Fruit fly (Drosophila melanogaster): ENCODE results near the gene Nup98-96.

Gene Nup98-96

DNA sequence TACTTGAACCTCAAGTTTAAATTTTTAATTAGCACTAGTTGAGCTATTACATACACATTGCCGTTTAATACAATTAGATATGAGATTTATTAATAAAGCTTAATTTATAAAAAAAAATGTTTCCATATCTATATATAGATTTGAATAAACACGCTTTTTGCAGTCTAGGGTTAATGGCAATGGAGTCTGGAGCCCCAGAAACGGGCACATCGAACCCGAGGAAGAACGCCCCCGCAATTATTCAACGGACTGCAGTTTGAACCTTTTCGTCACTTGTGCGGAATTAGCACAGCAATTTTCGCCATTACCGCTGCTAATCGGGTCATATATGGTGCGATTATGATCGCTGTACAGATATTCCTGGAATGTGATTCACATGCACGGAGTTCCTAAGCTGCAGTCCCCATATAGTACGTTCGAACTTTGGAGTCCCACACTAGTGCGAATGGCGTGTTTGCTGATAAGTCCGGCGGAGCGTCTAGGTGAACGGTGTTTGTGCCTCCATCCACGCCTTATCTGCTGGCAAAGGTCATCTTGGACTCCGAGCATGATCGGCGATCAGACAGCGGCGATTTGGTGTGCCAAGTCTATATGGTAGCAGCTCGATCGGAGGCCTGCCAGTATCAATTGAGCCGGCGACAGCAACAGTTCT lies 17.7 kb downstream of the Nup98-96 start, which contains the start of gene Lsd-1:
Gene Lsd-1 (plus strand): TSS at position 236 of the 652 bp plus-strand sequence.
- peak; percentile 47 for TF ChIP-seq CG17806 (tag; optimal IDR thresholded peaks at IDR 0.05)
- TF ChIP-seq CG8159 (tag; optimal IDR thresholded peaks at IDR 0.05) = peak; percentile 75
- peak; percentile 22; the same call in 1 of the 2 replicates for TF ChIP-seq Ets98B (GFP tag; IDR thresholded peaks at IDR 0.05)
- TF ChIP-seq D1 (tag; optimal IDR thresholded peaks at IDR 0.05) = no peak
- TF ChIP-seq fd96Ca (GFP tag; IDR thresholded peaks at IDR 0.05) = no peak
- peak; percentile 36; the same call in 1 of the 3 replicates for TF ChIP-seq CG4496 (GFP tag; IDR thresholded peaks at IDR 0.05)
- peak; percentile 71 for TF ChIP-seq gl (tag; optimal IDR thresholded peaks at IDR 0.05)
- peak; percentile 62 for TF ChIP-seq CG15710 (tag; optimal IDR thresholded peaks at IDR 0.05)
- peak; percentile 50 for TF ChIP-seq CG32121 (GFP tag; IDR thresholded peaks at IDR 0.05)
- TF ChIP-seq CG34367 (tag; optimal IDR thresholded peaks at IDR 0.05) = peak; percentile 43
- TF ChIP-seq CG13204 (GFP tag; optimal IDR thresholded peaks at IDR 0.05) = peak; percentile 28
- no peak for TF ChIP-seq CG10348 (GFP tag; IDR thresholded peaks at IDR 0.05)
- no peak for TF ChIP-seq rn (GFP tag; IDR thresholded peaks at IDR 0.05)
- TF ChIP-seq Pif1A (GFP tag; optimal IDR thresholded peaks at IDR 0.05) = peak; percentile 20
- peak; percentile 33 for TF ChIP-seq CG9948 (tag; optimal IDR thresholded peaks at IDR 0.05)
- TF ChIP-seq Pif1B (GFP tag; optimal IDR thresholded peaks at IDR 0.05) = peak; percentile 5
- TF ChIP-seq CG12605 (GFP tag; IDR thresholded peaks at IDR 0.05) = no peak; the same call in 1 of the 2 replicates
- TF ChIP-seq Snoo (tag; optimal IDR thresholded peaks at IDR 0.05) = peak; percentile 21
- peak; percentile 80 for TF ChIP-seq EcR (GFP tag; optimal IDR thresholded peaks at IDR 0.05)
- TF ChIP-seq CG14655 (GFP tag; optimal IDR thresholded peaks at IDR 0.05) = no peak
- peak; percentile 41 for TF ChIP-seq CG8301 (tag; optimal IDR thresholded peaks at IDR 0.05)

DNA sequence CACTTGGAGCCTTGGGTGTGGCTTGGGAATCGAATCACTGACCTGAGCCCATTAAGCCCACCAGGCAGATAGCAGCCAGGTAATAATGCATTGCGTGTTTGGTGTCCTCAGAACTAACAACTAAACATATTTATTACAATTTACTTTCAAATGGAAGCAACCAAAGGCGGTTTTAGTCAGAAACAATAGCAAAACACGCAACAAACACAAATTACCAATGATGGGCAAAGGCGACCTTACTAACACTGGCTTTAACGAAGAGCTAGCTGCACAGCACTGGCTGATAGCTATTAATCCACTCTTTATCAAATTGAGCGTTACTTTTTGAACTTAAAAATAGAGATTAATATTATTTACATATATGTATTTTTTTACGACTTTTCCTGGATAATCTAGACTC lies 18.4 kb downstream of the Nup98-96 start, which contains the start of gene udt:
Gene udt (minus strand): TSS at position 249 of the 400 bp plus-strand sequence.
- TF ChIP-seq fd96Ca (GFP tag; IDR thresholded peaks at IDR 0.05) (no peak), Snoo (tag; optimal IDR thresholded peaks at IDR 0.05) (no peak), Pif1B (GFP tag; optimal IDR thresholded peaks at IDR 0.05) (no peak), rn (GFP tag; IDR thresholded peaks at IDR 0.05) (no peak), CG12605 (GFP tag; IDR thresholded peaks at IDR 0.05) (no peak), EcR (GFP tag; optimal IDR thresholded peaks at IDR 0.05) (no peak), D1 (tag; optimal IDR thresholded peaks at IDR 0.05) (no peak), CG34367 (tag; optimal IDR thresholded peaks at IDR 0.05) (no peak), CG17806 (tag; optimal IDR thresholded peaks at IDR 0.05) (no peak), gl (tag; optimal IDR thresholded peaks at IDR 0.05) (no peak), CG15710 (tag; optimal IDR thresholded peaks at IDR 0.05) (no peak), CG14655 (GFP tag; optimal IDR thresholded peaks at IDR 0.05) (no peak), CG10348 (GFP tag; IDR thresholded peaks at IDR 0.05) (no peak), Pif1A (GFP tag; optimal IDR thresholded peaks at IDR 0.05) (no peak), CG13204 (GFP tag; optimal IDR thresholded peaks at IDR 0.05) (no peak), CG8159 (tag; optimal IDR thresholded peaks at IDR 0.05) (no peak), CG9948 (tag; optimal IDR thresholded peaks at IDR 0.05) (no peak), CG32121 (GFP tag; IDR thresholded peaks at IDR 0.05) (no peak), Ets98B (GFP tag; IDR thresholded peaks at IDR 0.05) (no peak), CG8301 (tag; optimal IDR thresholded peaks at IDR 0.05) (no peak)

DNA sequence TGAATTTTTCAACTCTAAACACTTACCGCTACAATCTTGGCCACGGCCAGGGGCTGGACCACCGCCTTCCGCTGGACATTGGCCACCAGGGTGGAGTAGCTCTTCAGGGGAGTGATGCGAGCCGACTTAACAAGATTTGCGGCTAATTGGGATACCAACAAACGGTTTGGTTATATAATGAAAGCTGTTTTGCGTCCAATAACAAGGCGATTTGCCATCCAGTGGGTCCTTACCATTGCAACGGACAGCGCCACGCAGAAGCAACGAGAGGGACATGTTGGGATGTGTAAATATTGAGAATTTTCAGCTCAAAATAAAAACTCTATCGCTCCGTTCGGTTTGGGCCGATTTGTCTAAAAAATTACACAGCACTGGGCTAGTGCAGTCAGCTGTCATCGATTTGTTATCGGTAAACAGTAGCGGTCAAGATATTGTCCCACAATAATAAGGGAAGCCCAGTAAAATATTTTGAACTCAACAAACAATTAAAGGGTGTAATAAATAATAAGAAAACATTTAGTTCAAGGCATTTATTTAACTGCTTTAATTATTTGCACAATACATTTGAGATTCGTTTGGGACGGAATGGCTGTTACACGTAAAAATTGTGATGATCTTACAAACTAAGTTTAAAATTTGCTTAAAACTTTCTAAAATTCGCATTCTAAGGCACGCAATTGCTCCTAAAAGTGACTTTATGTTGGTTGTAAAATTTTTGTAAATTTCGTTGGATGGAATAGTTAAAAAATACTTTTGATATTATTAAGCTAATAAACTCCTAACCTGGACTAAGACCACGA lies 21.0 kb downstream of the Nup98-96 start, which contains the start of gene SdhD:
Gene SdhD (minus strand): TSS at position 382 of the 800 bp plus-strand sequence.
- peak; percentile 32 for TF ChIP-seq Snoo (tag; optimal IDR thresholded peaks at IDR 0.05)
- no peak for TF ChIP-seq CG34367 (tag; optimal IDR thresholded peaks at IDR 0.05)

DNA sequence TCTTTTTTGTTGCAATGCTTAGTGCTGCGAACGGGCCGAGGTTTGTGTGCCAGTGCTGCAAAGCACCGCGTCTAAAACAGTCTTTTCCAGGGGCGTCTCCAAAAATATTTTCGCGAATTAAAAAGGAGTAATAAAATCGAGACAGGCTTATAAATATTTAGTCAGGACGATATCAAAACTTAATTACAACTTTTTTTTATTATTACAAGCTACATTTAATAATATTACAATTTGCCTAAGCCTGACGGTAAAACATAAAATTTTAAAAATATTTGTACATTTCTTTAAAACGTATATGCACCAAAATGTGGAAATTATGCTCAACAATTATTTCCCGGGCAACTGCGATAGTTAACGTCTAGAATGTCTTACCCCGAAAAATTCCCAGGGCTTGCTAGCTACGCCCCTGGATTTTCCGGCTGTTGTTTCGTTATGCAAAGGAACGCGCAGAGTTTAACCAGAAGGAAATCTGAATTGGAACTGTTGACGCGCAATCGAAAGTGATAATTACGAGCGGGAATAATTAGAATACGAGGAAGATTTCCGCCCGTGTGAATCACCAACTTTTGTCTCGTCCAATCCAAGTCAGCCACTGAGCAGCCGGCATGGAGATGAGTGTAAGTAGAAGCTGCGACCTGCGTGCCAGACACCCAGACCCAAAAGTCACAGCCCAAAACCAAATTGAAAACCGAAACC lies 23.4 kb downstream of the Nup98-96 start, which contains the start of the genes PTPMT1 and Hrd3:
Gene PTPMT1 (plus strand): TSS at position 428 of the 696 bp plus-strand sequence.
Gene Hrd3 (minus strand): TSS at position 646 of the 696 bp plus-strand sequence.
- TF ChIP-seq D1 (tag; optimal IDR thresholded peaks at IDR 0.05) (no peak), CG8301 (tag; optimal IDR thresholded peaks at IDR 0.05) (peak; percentile 98), Pif1B (GFP tag; optimal IDR thresholded peaks at IDR 0.05) (peak; percentile 99), CG34367 (tag; optimal IDR thresholded peaks at IDR 0.05) (peak; percentile 97), CG14655 (GFP tag; optimal IDR thresholded peaks at IDR 0.05) (peak; percentile 100), CG8159 (tag; optimal IDR thresholded peaks at IDR 0.05) (peak; percentile 99), CG15710 (tag; optimal IDR thresholded peaks at IDR 0.05) (peak; percentile 99), gl (tag; optimal IDR thresholded peaks at IDR 0.05) (peak; percentile 91), Ets98B (GFP tag; IDR thresholded peaks at IDR 0.05) (peak; percentile 91), fd96Ca (GFP tag; IDR thresholded peaks at IDR 0.05) (peak; percentile 94), CG10348 (GFP tag; IDR thresholded peaks at IDR 0.05) (peak; percentile 93), CG13204 (GFP tag; optimal IDR thresholded peaks at IDR 0.05) (peak; percentile 95), CG17806 (tag; optimal IDR thresholded peaks at IDR 0.05) (peak; percentile 97), Snoo (tag; optimal IDR thresholded peaks at IDR 0.05) (peak; percentile 98), CG32121 (GFP tag; IDR thresholded peaks at IDR 0.05) (peak; percentile 95), CG9948 (tag; optimal IDR thresholded peaks at IDR 0.05) (peak; percentile 99), rn (GFP tag; IDR thresholded peaks at IDR 0.05) (peak; percentile 92), CG4496 (GFP tag; IDR thresholded peaks at IDR 0.05) (peak; percentile 97), CG12605 (GFP tag; IDR thresholded peaks at IDR 0.05) (peak; percentile 88), EcR (GFP tag; optimal IDR thresholded peaks at IDR 0.05) (peak; percentile 47), Pif1A (GFP tag; optimal IDR thresholded peaks at IDR 0.05) (peak; percentile 99)
